Fruit fly (Drosophila melanogaster): ENCODE data around the gene CG33796.

CG33796 gene

dm6 chr3L:16147325-16147724 lies 22.6 kb downstream of the CG33796 start:
- no peak for TF ChIP-seq jim (GFP tag; optimal IDR thresholded peaks at IDR 0.05)

dm6 chr3L:16146539-16146934 lies 23.4 kb downstream of the CG33796 start:
- no peak for TF ChIP-seq br (GFP tag; optimal IDR thresholded peaks at IDR 0.05)
- no peak for TF ChIP-seq sv (GFP tag; optimal IDR thresholded peaks at IDR 0.05)
- no peak for TF ChIP-seq Dfd (GFP tag; optimal IDR thresholded peaks at IDR 0.05)
- TF ChIP-seq Jra (GFP tag; optimal IDR thresholded peaks at IDR 0.05) = no peak
- peak; percentile 5 for TF ChIP-seq Hnf4 (GFP tag; optimal IDR thresholded peaks at IDR 0.05)
- TF ChIP-seq tai (GFP tag; optimal IDR thresholded peaks at IDR 0.05) = peak; percentile 37
- TF ChIP-seq rgr (GFP tag; optimal IDR thresholded peaks at IDR 0.05) = no peak
- TF ChIP-seq pan (optimal IDR thresholded peaks at IDR 0.05) = no peak
- no peak for TF ChIP-seq CG32264 (GFP tag; optimal IDR thresholded peaks at IDR 0.05)
- no peak for TF ChIP-seq usp (GFP tag; optimal IDR thresholded peaks at IDR 0.05)
- TF ChIP-seq Myc (optimal IDR thresholded peaks at IDR 0.05) = no peak
- no peak for TF ChIP-seq fru (GFP tag; optimal IDR thresholded peaks at IDR 0.05)
- no peak for TF ChIP-seq sage (GFP tag; optimal IDR thresholded peaks at IDR 0.05)
- TF ChIP-seq woc (GFP tag; optimal IDR thresholded peaks at IDR 0.05) = no peak
- no peak for TF ChIP-seq Abd-B (GFP tag; optimal IDR thresholded peaks at IDR 0.05)
- TF ChIP-seq brk (GFP tag; optimal IDR thresholded peaks at IDR 0.05) = no peak
- TF ChIP-seq dsf (GFP tag; optimal IDR thresholded peaks at IDR 0.05; ENCODE audit: borderline replicate concordance) = no peak
- no peak for TF ChIP-seq Rel (GFP tag; optimal IDR thresholded peaks at IDR 0.05)
- no peak for TF ChIP-seq Rel (tag; optimal IDR thresholded peaks at IDR 0.05)
- TF ChIP-seq Vsx2 (GFP tag; optimal IDR thresholded peaks at IDR 0.05; ENCODE audit: partially characterized antibody) = no peak
- TF ChIP-seq psq (GFP tag; optimal IDR thresholded peaks at IDR 0.05) = no peak
- TF ChIP-seq Hr78 (GFP tag; optimal IDR thresholded peaks at IDR 0.05) = no peak
- TF ChIP-seq dl (GFP tag; optimal IDR thresholded peaks at IDR 0.05; ENCODE audit: insufficient read depth in 1 of 2, partially characterized antibody in 2 of 2) = no peak
- TF ChIP-seq HLH106 (tag; optimal IDR thresholded peaks at IDR 0.05) = peak; percentile 38
- no peak for TF ChIP-seq lola (GFP tag; optimal IDR thresholded peaks at IDR 0.05)
- no peak for TF ChIP-seq Sp1 (GFP tag; optimal IDR thresholded peaks at IDR 0.05)
- TF ChIP-seq Hr83 (GFP tag; optimal IDR thresholded peaks at IDR 0.05; ENCODE audit: poor library complexity, severe bottlenecking) = no peak
- TF ChIP-seq OdsH (GFP tag; optimal IDR thresholded peaks at IDR 0.05) = no peak
- TF ChIP-seq Dif (GFP tag; optimal IDR thresholded peaks at IDR 0.05; ENCODE audit: partially characterized antibody) = no peak
- TF ChIP-seq GATAd (GFP tag; optimal IDR thresholded peaks at IDR 0.05) = no peak
- no peak for TF ChIP-seq CrebA (GFP tag; optimal IDR thresholded peaks at IDR 0.05; ENCODE audit: borderline replicate concordance)
- peak in 1 of 2 experiments; percentile 29 for TF ChIP-seq foxo (GFP tag; optimal IDR thresholded peaks at IDR 0.05)
- TF ChIP-seq jim (GFP tag; optimal IDR thresholded peaks at IDR 0.05) = no peak
- TF ChIP-seq dmrt93B (GFP tag; optimal IDR thresholded peaks at IDR 0.05) = no peak
- TF ChIP-seq CG9705 (GFP tag; optimal IDR thresholded peaks at IDR 0.05) = no peak
- no peak for TF ChIP-seq Mio (GFP tag; optimal IDR thresholded peaks at IDR 0.05)
- TF ChIP-seq ey (GFP tag; optimal IDR thresholded peaks at IDR 0.05) = no peak
- TF ChIP-seq N (GFP tag; optimal IDR thresholded peaks at IDR 0.05) = no peak
- TF ChIP-seq h (GFP tag; optimal IDR thresholded peaks at IDR 0.05) = peak; percentile 31

dm6 chr3L:16145931-16146538 lies 23.9 kb downstream of the CG33796 start:
- TF ChIP-seq CrebA (GFP tag; optimal IDR thresholded peaks at IDR 0.05; ENCODE audit: borderline replicate concordance) = no peak
- TF ChIP-seq dsf (GFP tag; optimal IDR thresholded peaks at IDR 0.05; ENCODE audit: borderline replicate concordance) = no peak
- TF ChIP-seq lola (GFP tag; optimal IDR thresholded peaks at IDR 0.05) = no peak
- TF ChIP-seq woc (GFP tag; optimal IDR thresholded peaks at IDR 0.05) = no peak
- no peak for TF ChIP-seq br (GFP tag; optimal IDR thresholded peaks at IDR 0.05)
- TF ChIP-seq rgr (GFP tag; optimal IDR thresholded peaks at IDR 0.05) = no peak
- TF ChIP-seq CG9705 (GFP tag; optimal IDR thresholded peaks at IDR 0.05) = no peak
- TF ChIP-seq HLH106 (tag; optimal IDR thresholded peaks at IDR 0.05) = no peak
- TF ChIP-seq Abd-B (GFP tag; optimal IDR thresholded peaks at IDR 0.05) = no peak
- TF ChIP-seq tai (GFP tag; optimal IDR thresholded peaks at IDR 0.05) = no peak
- no peak for TF ChIP-seq Jra (GFP tag; optimal IDR thresholded peaks at IDR 0.05)
- TF ChIP-seq sage (GFP tag; optimal IDR thresholded peaks at IDR 0.05) = no peak
- no peak for TF ChIP-seq jim (GFP tag; optimal IDR thresholded peaks at IDR 0.05)
